Worm (Caenorhabditis elegans): ENCODE measurements around the gene nhr-195.

nhr-195 gene

DNA sequence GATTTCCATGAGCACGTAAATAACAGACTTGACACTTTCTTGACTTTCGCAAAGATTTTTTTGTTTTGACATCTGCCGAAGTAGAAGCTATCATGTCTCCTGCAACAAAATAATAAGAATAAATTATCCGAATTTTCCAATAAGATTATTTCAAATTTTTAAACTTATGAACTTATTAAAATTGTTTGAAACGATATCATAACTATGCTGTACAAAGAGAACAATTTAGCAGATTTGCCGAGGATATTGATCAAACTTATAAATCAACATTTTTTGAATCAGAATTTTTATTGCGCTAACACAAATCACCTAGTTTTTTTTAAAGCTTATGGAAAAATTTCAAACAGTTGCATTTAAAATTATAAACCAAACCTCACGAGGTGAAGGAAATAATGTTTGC is at the start of gene nhr-195:
Gene nhr-195, minus strand, starts transcription at position 101 of the 400 bp plus-strand sequence.
- TF ChIP-seq dpff-1 (tag; optimal IDR thresholded peaks at IDR 0.05) (no peak), cebp-1 (GFP tag; IDR thresholded peaks at IDR 0.05) (no peak), cebp-1 (tag; optimal IDR thresholded peaks at IDR 0.05) (no peak), ceh-91 (GFP tag; IDR thresholded peaks at IDR 0.05) (no peak), Y56A3A.18 (GFP tag; IDR thresholded peaks at IDR 0.05) (no peak), ceh-79 (tag; optimal IDR thresholded peaks at IDR 0.05) (no peak), B0019.2 (GFP tag; conservative IDR thresholded peaks at IDR 0.05) (no peak), egl-18 (GFP tag; IDR thresholded peaks at IDR 0.05) (no peak), B0035.1 (tag; optimal IDR thresholded peaks at IDR 0.05) (no peak), T07F8.4 (tag; optimal IDR thresholded peaks at IDR 0.05) (no peak), mcd-1 (GFP tag; IDR thresholded peaks at IDR 0.05) (no peak), C06A6.2 (GFP tag; conservative IDR thresholded peaks at IDR 0.05) (no peak), T26A5.8 (tag; optimal IDR thresholded peaks at IDR 0.05) (no peak), ekl-4 (GFP tag; IDR thresholded peaks at IDR 0.05) (no peak), madf-3 (GFP tag; IDR thresholded peaks at IDR 0.05) (no peak), somi-1 (GFP tag; optimal IDR thresholded peaks at IDR 0.05) (no peak), zim-3 (tag; optimal IDR thresholded peaks at IDR 0.05) (no peak), sdz-38 (tag; optimal IDR thresholded peaks at IDR 0.05) (no peak)

DNA sequence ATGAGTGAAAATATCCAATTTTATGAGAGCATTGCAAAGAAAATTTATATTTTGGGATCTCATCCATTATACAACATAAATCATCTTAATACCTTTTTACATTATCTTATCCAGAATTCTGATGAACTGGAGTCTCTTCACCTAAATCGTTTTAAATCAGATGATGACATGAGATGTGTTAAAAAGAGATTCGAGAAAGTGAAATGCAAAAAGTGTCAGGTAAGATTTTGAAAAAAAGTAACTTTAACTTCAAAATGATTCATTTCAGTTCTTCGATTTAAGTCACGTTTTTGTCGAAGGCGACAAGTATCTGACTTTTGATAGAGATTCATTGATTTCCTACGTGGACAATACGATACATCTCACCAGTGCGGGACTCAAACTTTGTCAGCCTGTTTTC is 46.7 kb upstream of the nhr-195 start:
- TF ChIP-seq unc-130 (GFP tag; optimal IDR thresholded peaks at IDR 0.05) (no peak), aptf-2 (GFP tag; conservative IDR thresholded peaks at IDR 0.05) (no peak), akir-1 (GFP tag; optimal IDR thresholded peaks at IDR 0.05) (no peak)

- TF ChIP-seq hsf-1 (GFP tag; IDR thresholded peaks at IDR 0.05) (no peak), lsl-1 (GFP tag; optimal IDR thresholded peaks at IDR 0.05) (no peak), unc-62 (GFP tag; optimal IDR thresholded peaks at IDR 0.05) (no peak), him-1 (tag; optimal IDR thresholded peaks at IDR 0.05) (no peak), ztf-18 (tag; optimal IDR thresholded peaks at IDR 0.05) (no peak), C17E4.6 (GFP tag; IDR thresholded peaks at IDR 0.05) (no peak)
These were observed 44.3 kb upstream of the nhr-195 start, which contains the start of gene oac-40 for ce11 chrV:9016479-9016878. Gene oac-40, plus strand, starts transcription at chrV:9016779.

- TF ChIP-seq nhr-80 (tag; optimal IDR thresholded peaks at IDR 0.05) (no peak), hsf-1 (GFP tag; IDR thresholded peaks at IDR 0.05) (no peak), ztf-25 (GFP tag; IDR thresholded peaks at IDR 0.05) (no peak), K11D2.4 (GFP tag; IDR thresholded peaks at IDR 0.05) (no peak), B0019.2 (GFP tag; conservative IDR thresholded peaks at IDR 0.05) (no peak)
These were observed 43.4 kb upstream of the nhr-195 start, which contains the start of gene srt-18 for ce11 chrV:9015540-9015939. Gene srt-18, minus strand, starts transcription at chrV:9015640.

ce11 chrV:9013765-9014164 is 41.6 kb upstream of the nhr-195 start, which contains the start of gene srh-201:
Gene srh-201, minus strand, starts transcription at chrV:9013865.
- no peak for TF ChIP-seq rpc-1 (optimal IDR thresholded peaks at IDR 0.05)
- TF ChIP-seq rpc-1 (tag; optimal IDR thresholded peaks at IDR 0.05) = no peak
- TF ChIP-seq T26A5.8 (tag; optimal IDR thresholded peaks at IDR 0.05) = no peak
- TF ChIP-seq ccch-3 (GFP tag; optimal IDR thresholded peaks at IDR 0.05) = no peak
- no peak for TF ChIP-seq F57A8.1 (GFP tag; optimal IDR thresholded peaks at IDR 0.05)
- no peak for TF ChIP-seq repo-1 (tag; optimal IDR thresholded peaks at IDR 0.05)
- no peak for TF ChIP-seq madf-10 (tag; optimal IDR thresholded peaks at IDR 0.05)
- TF ChIP-seq tlf-1 (GFP tag; optimal IDR thresholded peaks at IDR 0.05) = no peak
- no peak for TF ChIP-seq ama-1 (optimal IDR thresholded peaks at IDR 0.05)
- no peak for TF ChIP-seq ama-1 (GFP tag; optimal IDR thresholded peaks at IDR 0.05)
- TF ChIP-seq sptf-2 (GFP tag; optimal IDR thresholded peaks at IDR 0.05) = no peak
- TF ChIP-seq F37B4.10 (GFP tag; IDR thresholded peaks at IDR 0.05) = no peak
